Worm (Caenorhabditis elegans): ENCODE data around the gene hacd-1.

Gene hacd-1

DNA sequence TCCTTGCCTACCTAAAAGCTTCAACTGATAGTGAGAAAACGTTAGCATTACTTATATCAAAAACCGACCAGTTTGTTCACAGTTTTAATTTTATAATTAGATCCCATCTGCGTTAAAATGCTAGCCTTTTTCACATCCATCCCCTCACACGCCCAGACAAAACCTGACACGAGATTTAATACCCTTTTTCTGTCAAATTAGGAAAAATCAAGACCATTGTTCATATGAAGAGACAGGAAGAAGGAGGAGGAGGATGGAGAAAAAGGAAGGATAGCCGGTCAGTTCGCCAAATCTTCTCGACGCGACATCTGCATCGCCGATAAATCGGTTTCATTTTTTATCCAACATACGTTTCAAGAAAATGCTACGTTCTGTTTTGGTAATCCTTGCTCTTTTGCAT is 12.4 kb upstream of the hacd-1 start, which contains the start of gene cnc-3:
Gene cnc-3, plus strand, starts transcription at position 281 of the 400 bp plus-strand sequence.
- TF ChIP-seq Y105C5A.15 (GFP tag; IDR thresholded peaks at IDR 0.05) = no peak
- TF ChIP-seq Y48G9A.11 (GFP tag; IDR thresholded peaks at IDR 0.05) = no peak
- no peak for TF ChIP-seq ces-1 (GFP tag; optimal IDR thresholded peaks at IDR 0.05)
- TF ChIP-seq daf-16 (GFP tag; optimal IDR thresholded peaks at IDR 0.05) = no peak
- TF ChIP-seq daf-16 (tag; optimal IDR thresholded peaks at IDR 0.05) = no peak
- peak; percentile 44 for TF ChIP-seq T26A8.4 (GFP tag; IDR thresholded peaks at IDR 0.05)
- no peak for TF ChIP-seq hlh-11 (tag; optimal IDR thresholded peaks at IDR 0.05)
- TF ChIP-seq hlh-30 (tag; optimal IDR thresholded peaks at IDR 0.05; ENCODE audit: insufficient read depth) = no peak
- peak in 1 of 2 experiments; percentile 85 for TF ChIP-seq unc-62 (GFP tag; optimal IDR thresholded peaks at IDR 0.05 in 1 of 2)
- TF ChIP-seq unc-62 (tag; optimal IDR thresholded peaks at IDR 0.05) = no peak
- no peak for TF ChIP-seq ceh-44 (GFP tag; IDR thresholded peaks at IDR 0.05)
- no peak for TF ChIP-seq php-3 (GFP tag; IDR thresholded peaks at IDR 0.05)
- no peak for TF ChIP-seq fkh-10 (GFP tag; optimal IDR thresholded peaks at IDR 0.05)
- no peak for TF ChIP-seq sdz-12 (GFP tag; optimal IDR thresholded peaks at IDR 0.05)
- TF ChIP-seq nhr-111 (GFP tag; optimal IDR thresholded peaks at IDR 0.05) = no peak
- TF ChIP-seq saeg-2 (GFP tag; IDR thresholded peaks at IDR 0.05) = no peak
- no peak for TF ChIP-seq mes-2 (tag; optimal IDR thresholded peaks at IDR 0.05; ENCODE audit: poor library complexity, severe bottlenecking)
- TF ChIP-seq spr-3 (GFP tag; optimal IDR thresholded peaks at IDR 0.05) = no peak

DNA sequence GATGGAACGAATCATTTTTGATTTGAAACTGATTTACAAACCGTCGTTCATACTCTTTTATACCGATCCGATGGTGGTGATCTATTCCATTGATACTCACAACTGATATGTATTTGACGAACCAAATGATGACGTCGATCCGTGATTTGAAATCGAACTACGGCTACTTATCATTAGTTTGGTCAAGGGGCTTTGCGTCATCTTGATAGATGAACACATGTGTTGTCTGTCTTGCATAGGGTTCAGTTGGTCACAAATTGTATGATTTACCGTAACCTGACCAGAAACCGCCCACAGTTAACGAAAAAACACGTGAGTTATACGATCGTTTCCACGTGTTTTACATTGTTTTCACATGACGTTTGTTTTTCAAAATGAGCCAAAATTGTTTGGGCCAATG is 10.0 kb upstream of the hacd-1 start, which contains the start of gene cnc-2:
Gene cnc-2, minus strand, starts transcription at position 24 of the 400 bp plus-strand sequence.
- peak; percentile 37 for TF ChIP-seq mxl-3 (GFP tag; optimal IDR thresholded peaks at IDR 0.05)
- peak; percentile 2 for TF ChIP-seq hlh-30 (tag; optimal IDR thresholded peaks at IDR 0.05; ENCODE audit: insufficient read depth)
- TF ChIP-seq zfp-2 (tag; optimal IDR thresholded peaks at IDR 0.05) = no peak

DNA sequence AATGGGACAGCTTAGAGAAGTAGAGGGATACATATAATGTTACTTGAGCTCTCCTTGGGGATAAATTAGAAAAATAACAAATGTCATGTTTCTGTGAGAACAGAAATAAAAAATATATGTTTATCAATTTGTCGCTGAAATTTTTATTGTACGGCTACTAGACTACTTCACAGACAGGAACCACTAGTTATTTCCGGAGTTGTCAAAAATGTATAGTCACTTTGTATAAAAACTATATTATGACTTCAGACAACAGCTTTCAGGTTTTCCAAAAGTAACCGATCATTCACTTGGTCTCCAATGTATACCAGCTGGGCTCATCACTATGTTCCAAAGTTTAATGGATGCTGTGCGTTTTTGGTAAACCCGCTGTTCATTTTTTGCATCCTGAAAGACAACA is 8.8 kb upstream of the hacd-1 start, which contains the start of gene srj-23:
Gene srj-23, plus strand, starts transcription at position 301 of the 400 bp plus-strand sequence.
- no peak for TF ChIP-seq aha-1 (tag)
- TF ChIP-seq unc-62 (GFP tag; optimal IDR thresholded peaks at IDR 0.05 in 1 of 2) = no peak
- TF ChIP-seq unc-62 (tag; optimal IDR thresholded peaks at IDR 0.05) = no peak
- TF ChIP-seq madf-9 (GFP tag; conservative IDR thresholded peaks at IDR 0.05) = no peak
- no peak for TF ChIP-seq zag-1 (tag; optimal IDR thresholded peaks at IDR 0.05)
- no peak for TF ChIP-seq zip-11 (GFP tag; IDR thresholded peaks at IDR 0.05)
- TF ChIP-seq ctbp-1 (GFP tag; IDR thresholded peaks at IDR 0.05) = no peak
- no peak for TF ChIP-seq duxl-1 (tag; optimal IDR thresholded peaks at IDR 0.05; ENCODE audit: poor library complexity)
- no peak for TF ChIP-seq Y48G9A.11 (GFP tag; IDR thresholded peaks at IDR 0.05)
- no peak for TF ChIP-seq lin-1 (GFP tag; IDR thresholded peaks at IDR 0.05)
- TF ChIP-seq attf-4 (tag; optimal IDR thresholded peaks at IDR 0.05) = no peak
- no peak for TF ChIP-seq lin-13 (GFP tag; optimal IDR thresholded peaks at IDR 0.05)
- TF ChIP-seq nhr-11 (tag; optimal IDR thresholded peaks at IDR 0.05) = no peak
- TF ChIP-seq cey-2 (tag; optimal IDR thresholded peaks at IDR 0.05; ENCODE audit: borderline replicate concordance, insufficient read depth) = no peak
- TF ChIP-seq ztf-7 (tag; optimal IDR thresholded peaks at IDR 0.05) = no peak
- TF ChIP-seq Y5F2A.4 (GFP tag; optimal IDR thresholded peaks at IDR 0.05) = no peak
- no peak for TF ChIP-seq D1046.2 (GFP tag; IDR thresholded peaks at IDR 0.05)

DNA sequence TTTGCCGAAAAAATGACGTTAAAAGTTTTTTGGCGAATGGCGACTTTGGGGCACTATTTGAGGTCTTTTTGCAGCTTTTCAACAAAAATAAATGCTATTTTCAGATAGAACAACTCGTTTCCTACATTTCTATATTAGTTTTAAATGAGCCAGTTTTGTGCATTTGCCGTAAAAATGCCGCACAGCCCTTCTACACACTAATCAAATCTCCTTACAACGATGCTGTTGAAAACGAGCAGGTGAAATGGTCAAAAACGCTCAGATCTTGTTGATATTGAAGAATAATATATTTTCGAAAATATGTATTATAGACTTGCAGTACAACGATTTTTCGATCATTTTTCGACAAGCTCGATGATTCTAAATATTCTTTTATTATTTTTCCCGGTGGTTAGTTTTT is 5.4 kb upstream of the hacd-1 start, which contains the start of gene chil-14:
Gene chil-14, plus strand, starts transcription at position 301 of the 400 bp plus-strand sequence.
- TF ChIP-seq madf-5 (GFP tag; IDR thresholded peaks at IDR 0.05) = no peak
- no peak for TF ChIP-seq zag-1 (tag; optimal IDR thresholded peaks at IDR 0.05)
- TF ChIP-seq ctbp-1 (GFP tag; IDR thresholded peaks at IDR 0.05) = no peak
- no peak for TF ChIP-seq nhr-111 (GFP tag; optimal IDR thresholded peaks at IDR 0.05)
- TF ChIP-seq nhr-77 (tag; optimal IDR thresholded peaks at IDR 0.05) = no peak
- no peak for TF ChIP-seq nhr-10 (tag; optimal IDR thresholded peaks at IDR 0.05)
- TF ChIP-seq F49E8.2 (tag; optimal IDR thresholded peaks at IDR 0.05; ENCODE audit: borderline replicate concordance) = no peak
- TF ChIP-seq spr-1 (tag; optimal IDR thresholded peaks at IDR 0.05) = no peak
- no peak for TF ChIP-seq daf-16 (GFP tag; optimal IDR thresholded peaks at IDR 0.05)
- TF ChIP-seq daf-16 (tag; optimal IDR thresholded peaks at IDR 0.05) = no peak
- no peak for TF ChIP-seq tra-1 (GFP tag; IDR thresholded peaks at IDR 0.05)
- no peak for TF ChIP-seq zfp-3 (GFP tag; conservative IDR thresholded peaks at IDR 0.05)
- no peak for TF ChIP-seq set-16 (GFP tag; IDR thresholded peaks at IDR 0.05)
- no peak for TF ChIP-seq pqm-1 (tag; optimal IDR thresholded peaks at IDR 0.05)
- no peak for TF ChIP-seq nhr-42 (GFP tag; IDR thresholded peaks at IDR 0.05)
- no peak for TF ChIP-seq ztf-7 (tag; optimal IDR thresholded peaks at IDR 0.05)

Measured in whole organism, L4 larva.